Worm (Caenorhabditis elegans): Measurements from ENCODE around the gene cfp-1.
A peak's percentile ranks its signal among the peaks of the same experiment; 100 is the strongest.

cfp-1 gene

ce11 chrIV:14077135-14077534 lies at the start of gene cfp-1:
Gene cfp-1, plus strand, starts transcription at chrIV:14077435.
- TF ChIP-seq ces-1 (GFP tag; optimal IDR thresholded peaks at IDR 0.05) (no peak), egl-43 (GFP tag; IDR thresholded peaks at IDR 0.05) (no peak), ceh-20 (GFP tag; IDR thresholded peaks at IDR 0.05) (no peak), T26A8.4 (GFP tag; IDR thresholded peaks at IDR 0.05) (no peak), Y75B8A.6 (GFP tag; IDR thresholded peaks at IDR 0.05) (no peak), madf-9 (GFP tag; conservative IDR thresholded peaks at IDR 0.05) (no peak), unc-62 (GFP tag; optimal IDR thresholded peaks at IDR 0.05 in 1 of 2) (peak in 1 of 2 experiments; percentile 21), unc-62 (tag; optimal IDR thresholded peaks at IDR 0.05) (no peak)

DNA sequence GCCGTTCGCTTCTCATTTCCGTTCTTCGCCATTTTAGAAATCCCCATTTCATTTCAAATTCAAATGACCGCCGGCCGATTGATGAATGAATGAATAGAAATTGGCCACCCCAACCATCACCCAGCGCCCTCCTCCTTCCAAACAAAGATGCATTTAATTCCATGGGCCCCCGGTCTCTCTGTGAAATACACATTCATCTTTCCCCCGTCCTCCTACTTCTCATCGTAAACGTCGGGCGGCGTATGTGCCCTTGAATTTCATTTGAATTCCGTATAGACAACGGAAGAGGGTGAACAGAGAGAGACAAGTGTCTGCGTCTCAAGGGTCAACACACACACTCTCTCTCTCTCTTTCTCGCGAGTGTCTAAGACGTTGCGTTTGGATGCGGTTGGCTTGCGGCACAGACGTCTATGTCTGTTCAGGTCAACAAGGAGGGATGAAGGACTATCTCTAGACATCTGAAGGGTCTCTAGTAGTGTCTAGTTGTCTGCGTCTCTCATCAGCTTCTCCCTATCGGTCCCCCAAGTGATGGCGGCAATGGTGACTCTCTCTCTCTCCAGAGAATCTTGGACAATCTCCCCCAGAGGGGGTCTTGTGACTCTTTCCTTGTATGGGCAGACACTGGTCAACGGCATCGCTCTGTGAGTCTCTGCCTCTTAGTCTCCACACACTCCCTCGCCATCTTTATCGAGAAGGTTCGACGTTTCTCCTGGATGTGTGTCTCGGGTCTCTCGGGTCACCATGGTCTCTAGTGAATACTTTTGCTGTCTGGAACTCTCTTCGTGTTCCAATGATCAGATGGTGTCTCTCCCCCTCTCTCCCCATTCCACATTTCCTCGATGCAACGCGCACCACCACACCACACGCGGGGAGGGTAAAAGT lies 44.4 kb upstream of the cfp-1 start:
- no peak for TF ChIP-seq F10B5.3 (tag; optimal IDR thresholded peaks at IDR 0.05)
- TF ChIP-seq ceh-62 (tag; optimal IDR thresholded peaks at IDR 0.05) = no peak
- no peak for TF ChIP-seq jun-1 (tag; optimal IDR thresholded peaks at IDR 0.05)
- TF ChIP-seq egl-43 (GFP tag; IDR thresholded peaks at IDR 0.05) = no peak
- TF ChIP-seq nhr-42 (GFP tag; IDR thresholded peaks at IDR 0.05) = no peak; the same call in none of the 2 replicates
- peak; percentile 99 for TF ChIP-seq aha-1 (tag)
- TF ChIP-seq mxl-2 (GFP tag; conservative IDR thresholded peaks at IDR 0.05) = peak; percentile 12; the same call in 1 of the 2 replicates
- TF ChIP-seq daf-12 (tag; optimal IDR thresholded peaks at IDR 0.05) = no peak
- TF ChIP-seq zfp-2 (tag; optimal IDR thresholded peaks at IDR 0.05) = peak; percentile 57
- peak; percentile 73; the same call in 1 of the 2 replicates for TF ChIP-seq daf-19 (GFP tag; conservative IDR thresholded peaks at IDR 0.05)
- TF ChIP-seq lin-29 (GFP tag; IDR thresholded peaks at IDR 0.05) = peak; percentile 60; the same call in 1 of the 2 replicates
- no peak for TF ChIP-seq gei-8 (GFP tag; optimal IDR thresholded peaks at IDR 0.05)
- no peak for TF ChIP-seq lin-15B (tag; optimal IDR thresholded peaks at IDR 0.05)
- 0 out of 2 replicates have a peak, but pooled peaks have one; percentile 4 for TF ChIP-seq lin-1 (GFP tag; IDR thresholded peaks at IDR 0.05)
- TF ChIP-seq mxl-3 (GFP tag; optimal IDR thresholded peaks at IDR 0.05) = peak; percentile 6
- no peak for TF ChIP-seq ceh-32 (tag; optimal IDR thresholded peaks at IDR 0.05; ENCODE audit: poor library complexity)
- TF ChIP-seq zip-11 (GFP tag; IDR thresholded peaks at IDR 0.05) = no peak
- TF ChIP-seq Y105C5A.15 (GFP tag; IDR thresholded peaks at IDR 0.05) = peak; percentile 75; the same call in 1 of the 2 replicates
- TF ChIP-seq mdl-1 (tag; optimal IDR thresholded peaks at IDR 0.05) = peak in 1 of 2 experiments; percentile 12
- TF ChIP-seq nhr-28 (tag; optimal IDR thresholded peaks at IDR 0.05) = peak; percentile 49
- peak; percentile 44 for TF ChIP-seq dpl-1 (GFP tag; optimal IDR thresholded peaks at IDR 0.05)
- no peak; the same call in 1 of the 2 replicates for TF ChIP-seq nhr-41 (GFP tag; IDR thresholded peaks at IDR 0.05)
- no peak for TF ChIP-seq nhr-25 (tag; optimal IDR thresholded peaks at IDR 0.05; ENCODE audit: borderline replicate concordance, insufficient read depth)
- no peak for TF ChIP-seq unc-130 (GFP tag; optimal IDR thresholded peaks at IDR 0.05)
- no peak for TF ChIP-seq snpc-4 (tag; optimal IDR thresholded peaks at IDR 0.05)
- TF ChIP-seq daf-8 (GFP tag; IDR thresholded peaks at IDR 0.05) = no peak
- 0 out of 2 replicates have a peak, but pooled peaks have one; percentile 25 for TF ChIP-seq dmd-9 (GFP tag; IDR thresholded peaks at IDR 0.05)
- no peak for TF ChIP-seq F49E8.2 (tag; optimal IDR thresholded peaks at IDR 0.05; ENCODE audit: borderline replicate concordance)
- no peak for TF ChIP-seq ZK546.5 (tag; optimal IDR thresholded peaks at IDR 0.05)
- peak in 1 of 2 experiments; percentile 30 for TF ChIP-seq daf-16 (GFP tag; optimal IDR thresholded peaks at IDR 0.05)
- TF ChIP-seq daf-16 (tag; optimal IDR thresholded peaks at IDR 0.05) = peak; percentile 67
- TF ChIP-seq zip-2 (tag; optimal IDR thresholded peaks at IDR 0.05) = no peak
- TF ChIP-seq nhr-76 (tag; optimal IDR thresholded peaks at IDR 0.05) = no peak
- no peak for TF ChIP-seq cey-2 (tag; optimal IDR thresholded peaks at IDR 0.05; ENCODE audit: borderline replicate concordance, insufficient read depth)
- TF ChIP-seq hlh-11 (tag; optimal IDR thresholded peaks at IDR 0.05) = peak; percentile 94
- peak; percentile 42 for TF ChIP-seq lin-13 (GFP tag; optimal IDR thresholded peaks at IDR 0.05)
- TF ChIP-seq ces-1 (GFP tag; optimal IDR thresholded peaks at IDR 0.05) = no peak
- no peak for TF ChIP-seq ZK337.2 (GFP tag; IDR thresholded peaks at IDR 0.05)
- peak; percentile 54 for TF ChIP-seq unc-39 (tag; optimal IDR thresholded peaks at IDR 0.05)
- TF ChIP-seq php-3 (GFP tag; IDR thresholded peaks at IDR 0.05) = no peak
- TF ChIP-seq Y48G9A.11 (GFP tag; IDR thresholded peaks at IDR 0.05) = no peak
- TF ChIP-seq madf-9 (GFP tag; conservative IDR thresholded peaks at IDR 0.05) = peak; percentile 70

All from whole organism, L4 larva.